Worm (Caenorhabditis elegans) whole organism, young adult: ENCODE results near the gene nhr-142.

Source experiments
- F10E7.11 ChIP-seq: sonication (generic microtip); optimal IDR thresholded peaks from 2 replicates; lab custom pipeline; 2017; ENCODE audit warnings: mild to moderate bottlenecking, missing genetic modification characterization, moderate library complexity, missing compliant biosample characterization
- F23B12.7 ChIP-seq: sonication (generic microtip); optimal IDR thresholded peaks from 2 replicates; lab custom pipeline; 2017; ENCODE audit warnings: missing genetic modification characterization, mild to moderate bottlenecking, missing compliant biosample characterization, antibody characterized with exemption, moderate library complexity; ENCODE audit not compliant: insufficient read depth
- K12H6.12 ChIP-seq: fragments of 200-800 bp; sonication (Bioruptor generic); optimal IDR thresholded peaks from 2 replicates; lab custom pipeline; 2018; ENCODE audit warnings: mild to moderate bottlenecking, missing genetic modification characterization, missing compliant biosample characterization
- attf-3 ChIP-seq: fragments of 200-800 bp; sonication (Bioruptor generic); conservative IDR thresholded peaks from 2 replicates; pipeline ENCODE4 v1.3.6; 2022; ENCODE audit warnings: missing genetic modification reagents, missing genetic modification characterization, missing compliant biosample characterization
- cebp-1 ChIP-seq, 2 experiments: fragments of 200-800 bp in 1 of 2; sonication (Bioruptor generic) in 1 of 2; sonication (generic microtip) in 1 of 2; IDR thresholded peaks in 1 of 2; optimal IDR thresholded peaks in 1 of 2; 2 replicates each; pipeline versions ENCODE4 v1.3.6 to Lab custom; 2017 to 2022; ENCODE audit warnings: missing compliant biosample characterization in 2 of 2, missing genetic modification characterization in 2 of 2, mild to moderate bottlenecking in 1 of 2, missing genetic modification reagents in 1 of 2, moderate library complexity in 1 of 2
- cebp-2 ChIP-seq: fragments of 200-800 bp; sonication (Bioruptor generic); IDR thresholded peaks from 2 replicates; pipeline ENCODE4 v1.3.6; 2022; ENCODE audit warnings: missing genetic modification characterization, missing compliant biosample characterization
- lag-1 ChIP-seq: fragments of 200-800 bp; sonication (Bioruptor generic); IDR thresholded peaks from 2 replicates; pipeline ENCODE4 v1.3.6; 2022; ENCODE audit warnings: missing genetic modification reagents, missing genetic modification characterization, missing compliant biosample characterization
- let-607 ChIP-seq, 2 experiments: fragments of 200-800 bp in 1 of 2; sonication (Bioruptor generic) in 1 of 2; sonication (generic microtip) in 1 of 2; optimal IDR thresholded peaks; 2 replicates each; lab custom pipeline; 2016 to 2018; ENCODE audit warnings: mild to moderate bottlenecking in 2 of 2, missing compliant biosample characterization in 2 of 2, missing genetic modification characterization in 2 of 2, moderate library complexity in 2 of 2, missing genotype in 1 of 2
- mcd-1 ChIP-seq: fragments of 200-800 bp; sonication (Bioruptor generic); IDR thresholded peaks from 2 replicates; pipeline ENCODE4 v1.3.6; 2022; ENCODE audit warnings: missing genetic modification reagents, missing genetic modification characterization, missing compliant biosample characterization
- pha-4 ChIP-seq: fragments of 150-350 bp; sonication (generic microtip); optimal IDR thresholded peaks from 2 replicates; lab custom pipeline; 2014; ENCODE audit warnings: missing biosample characterization, missing genetic modification reagents, missing genetic modification characterization
- unc-62 ChIP-seq: fragments of 150-350 bp; optimal IDR thresholded peaks from 2 replicates; lab custom pipeline; 2014; ENCODE audit warnings: missing biosample characterization, missing genetic modification reagents, missing genetic modification characterization
- zfh-2 ChIP-seq: fragments of 200-800 bp; sonication (Bioruptor generic); conservative IDR thresholded peaks from 2 replicates; pipeline ENCODE4 v1.3.6; 2022; ENCODE audit warnings: missing genetic modification reagents, missing genetic modification characterization, missing compliant biosample characterization
- ztf-22 ChIP-seq: fragments of 200-800 bp; sonication (Bioruptor generic); optimal IDR thresholded peaks from 2 replicates; lab custom pipeline; 2018; ENCODE audit warnings: mild to moderate bottlenecking, missing genetic modification characterization, moderate library complexity, missing compliant biosample characterization

- no peak for TF ChIP-seq let-607 (tag; optimal IDR thresholded peaks at IDR 0.05; lab: Kevin White, UChicago)
- TF ChIP-seq mcd-1 (GFP tag; lab: Robert Waterston, UW) = no peak
- TF ChIP-seq zfh-2 (GFP tag; lab: Robert Waterston, UW) = no peak
- no peak for TF ChIP-seq F23B12.7
- TF ChIP-seq F10E7.11 (tag; lab: Kevin White, UChicago) = no peak
- no peak for TF ChIP-seq cebp-2
- TF ChIP-seq unc-62 = no peak
- TF ChIP-seq K12H6.12 (tag; lab: Kevin White, UChicago) = no peak
- TF ChIP-seq ztf-22 (GFP tag; lab: Kevin White, UChicago) = no peak
- no peak for TF ChIP-seq pha-4 (tag; lab: Kevin White, UChicago)
- TF ChIP-seq cebp-1 (GFP tag; IDR thresholded peaks at IDR 0.05; lab: Robert Waterston, UW) = no peak
- TF ChIP-seq cebp-1 (tag; optimal IDR thresholded peaks at IDR 0.05; lab: Kevin White, UChicago) = no peak
- no peak for TF ChIP-seq attf-3 (GFP tag; lab: Robert Waterston, UW)
- TF ChIP-seq lag-1 (GFP tag; lab: Robert Waterston, UW) = no peak
Observed at ce11 chrV:5792031-5792430, 1.7 kb upstream of the nhr-142 start, which contains the start of gene ZC250.2.
